Worm (Caenorhabditis elegans) whole organism, L1 larva: ENCODE results near the gene rme-1.

Experiments
- ceh-82 ChIP-seq, 3 experiments: fragments of 150-350 bp in 1 of 3; sonication (generic microtip) in 2 of 3; optimal IDR thresholded peaks; 2 replicates each; lab custom pipeline; 2014 to 2017; ENCODE audit warnings: missing biosample characterization in 3 of 3, missing genetic modification characterization in 3 of 3
- fos-1 ChIP-seq: fragments of 150-350 bp; optimal IDR thresholded peaks from 2 replicates; lab custom pipeline; 2014; ENCODE audit warnings: missing biosample characterization, missing genetic modification characterization
- rnt-1 ChIP-seq: sonication (generic microtip); optimal IDR thresholded peaks from 2 replicates; lab custom pipeline; 2016; ENCODE audit warnings: mild to moderate bottlenecking, missing genetic modification characterization, moderate library complexity, missing compliant biosample characterization
- unc-30 ChIP-seq: sonication (generic microtip); optimal IDR thresholded peaks from 2 replicates; lab custom pipeline; 2017; ENCODE audit warnings: missing biosample characterization, missing genetic modification characterization

DNA sequence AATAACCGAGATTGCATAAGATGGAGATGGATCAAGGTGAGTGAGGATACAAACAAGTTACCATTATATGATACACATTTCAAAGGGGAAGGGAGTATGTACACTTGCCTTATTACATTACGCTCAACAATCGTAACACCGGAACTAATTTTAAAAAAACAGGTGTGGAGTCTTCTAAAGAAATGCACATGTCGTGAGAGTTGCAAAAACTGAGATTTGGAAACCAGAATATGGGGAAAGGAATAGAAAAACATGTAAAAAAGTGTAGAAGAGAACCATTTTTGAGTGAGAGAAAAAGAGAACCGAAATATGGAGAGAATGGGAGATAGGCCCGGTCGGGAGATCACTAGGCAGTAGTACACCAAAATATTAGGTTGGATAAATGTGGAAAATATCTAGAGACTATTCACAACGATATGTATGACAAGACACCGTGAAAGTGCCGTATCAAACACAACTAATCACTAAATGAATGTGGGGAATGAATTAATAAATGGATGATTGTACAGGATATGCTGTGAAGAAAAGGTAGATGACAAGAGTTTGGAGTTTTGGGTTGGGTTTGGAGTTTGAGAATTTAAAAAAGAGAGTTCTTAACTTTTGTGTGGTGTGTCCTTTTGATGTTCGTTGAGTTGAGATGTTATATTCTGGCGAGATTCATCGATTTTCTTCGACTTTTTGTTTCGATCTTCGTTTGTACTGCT lies 14.8 kb downstream of the rme-1 start:
- no peak for TF ChIP-seq ceh-82 (tag; optimal IDR thresholded peaks at IDR 0.05; lab: Kevin White, UChicago)
- no peak for TF ChIP-seq rnt-1 (tag; lab: Kevin White, UChicago)
- no peak for TF ChIP-seq fos-1
- TF ChIP-seq unc-30 (tag; lab: Kevin White, UChicago) = no peak
